Fruit fly (Drosophila melanogaster): Measurements from ENCODE around the gene CG15764.

Gene CG15764

DNA sequence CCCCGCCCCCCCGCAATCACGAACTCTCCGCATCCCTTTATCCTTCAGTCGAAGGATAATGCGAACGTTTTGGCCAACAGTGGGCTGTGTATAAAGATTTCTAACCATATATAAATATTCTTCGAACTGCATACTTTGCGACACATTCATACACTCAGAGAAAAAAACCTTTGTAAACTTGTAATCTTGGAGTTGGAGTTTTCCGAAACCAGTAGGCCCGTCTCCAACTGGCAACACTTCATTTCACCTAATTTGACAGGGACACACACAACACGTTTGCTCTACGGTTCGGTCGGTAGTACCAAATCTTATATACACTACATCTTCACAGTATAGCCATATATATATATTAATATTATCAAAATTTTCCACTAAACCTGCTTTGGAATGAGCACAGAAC, at the start of gene CG15764:
Gene CG15764, plus strand, starts transcription at position 301 of the 400 bp plus-strand sequence.
- no peak for TF ChIP-seq tai (GFP tag; optimal IDR thresholded peaks at IDR 0.05)
- TF ChIP-seq woc (GFP tag; optimal IDR thresholded peaks at IDR 0.05) = no peak
- no peak for TF ChIP-seq foxo (GFP tag; optimal IDR thresholded peaks at IDR 0.05)
- no peak for TF ChIP-seq Myc (optimal IDR thresholded peaks at IDR 0.05)
- TF ChIP-seq br (GFP tag; optimal IDR thresholded peaks at IDR 0.05) = no peak
- TF ChIP-seq Abd-B (GFP tag; optimal IDR thresholded peaks at IDR 0.05) = no peak
- TF ChIP-seq CrebA (GFP tag; optimal IDR thresholded peaks at IDR 0.05; ENCODE audit: borderline replicate concordance) = no peak
- no peak for TF ChIP-seq CG32264 (GFP tag; optimal IDR thresholded peaks at IDR 0.05)
- TF ChIP-seq Hr83 (GFP tag; optimal IDR thresholded peaks at IDR 0.05; ENCODE audit: poor library complexity, severe bottlenecking) = no peak
- TF ChIP-seq fru (GFP tag; optimal IDR thresholded peaks at IDR 0.05) = no peak
- TF ChIP-seq usp (GFP tag; optimal IDR thresholded peaks at IDR 0.05) = no peak
- no peak for TF ChIP-seq h (GFP tag; optimal IDR thresholded peaks at IDR 0.05)
- no peak for TF ChIP-seq Sp1 (GFP tag; optimal IDR thresholded peaks at IDR 0.05)
- no peak for TF ChIP-seq lola (GFP tag; optimal IDR thresholded peaks at IDR 0.05)
- no peak for TF ChIP-seq sv (GFP tag; optimal IDR thresholded peaks at IDR 0.05)
- TF ChIP-seq psq (GFP tag; optimal IDR thresholded peaks at IDR 0.05) = no peak
- TF ChIP-seq jim (GFP tag; optimal IDR thresholded peaks at IDR 0.05) = no peak
- TF ChIP-seq Jra (GFP tag; optimal IDR thresholded peaks at IDR 0.05) = no peak

DNA sequence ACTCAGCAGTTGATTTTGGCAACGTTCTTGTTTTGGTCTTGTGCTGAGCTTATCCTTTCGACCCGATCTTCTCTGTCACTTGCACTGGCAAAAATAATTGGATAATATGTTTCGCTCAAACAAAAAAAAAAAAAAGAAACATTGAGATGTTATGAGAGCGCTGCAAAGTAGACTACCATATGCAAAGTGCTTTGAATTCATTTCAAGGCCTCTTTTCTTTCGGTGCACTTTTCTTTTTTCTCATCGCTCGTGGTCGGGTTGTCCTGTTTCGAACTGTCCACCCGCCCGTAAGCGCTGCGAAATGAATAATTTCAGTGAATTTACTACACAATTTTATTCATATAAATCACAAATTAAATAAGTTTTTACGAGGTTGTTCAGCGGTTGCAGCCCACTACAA, 48.9 kb upstream of the CG15764 start:
- TF ChIP-seq br (GFP tag; optimal IDR thresholded peaks at IDR 0.05) (no peak), foxo (GFP tag; optimal IDR thresholded peaks at IDR 0.05) (peak in 1 of 2 experiments; percentile 31), CG32264 (GFP tag; optimal IDR thresholded peaks at IDR 0.05) (no peak), rgr (GFP tag; optimal IDR thresholded peaks at IDR 0.05) (no peak), fru (GFP tag; optimal IDR thresholded peaks at IDR 0.05) (peak; percentile 1), Jra (GFP tag; optimal IDR thresholded peaks at IDR 0.05) (no peak), dsf (GFP tag; optimal IDR thresholded peaks at IDR 0.05; ENCODE audit: borderline replicate concordance) (no peak), usp (GFP tag; optimal IDR thresholded peaks at IDR 0.05) (no peak), sage (GFP tag; optimal IDR thresholded peaks at IDR 0.05) (no peak), Dif (GFP tag; optimal IDR thresholded peaks at IDR 0.05; ENCODE audit: partially characterized antibody) (no peak), HLH106 (tag; optimal IDR thresholded peaks at IDR 0.05) (peak; percentile 11), Mio (GFP tag; optimal IDR thresholded peaks at IDR 0.05) (no peak), sv (GFP tag; optimal IDR thresholded peaks at IDR 0.05) (no peak), jim (GFP tag; optimal IDR thresholded peaks at IDR 0.05) (no peak), pan (optimal IDR thresholded peaks at IDR 0.05) (no peak), h (GFP tag; optimal IDR thresholded peaks at IDR 0.05) (peak; percentile 2), Dfd (GFP tag; optimal IDR thresholded peaks at IDR 0.05) (no peak), dmrt93B (GFP tag; optimal IDR thresholded peaks at IDR 0.05) (no peak), Sp1 (GFP tag; optimal IDR thresholded peaks at IDR 0.05) (no peak), brk (GFP tag; optimal IDR thresholded peaks at IDR 0.05) (no peak), GATAd (GFP tag; optimal IDR thresholded peaks at IDR 0.05) (no peak), Abd-B (GFP tag; optimal IDR thresholded peaks at IDR 0.05) (no peak), Hr78 (GFP tag; optimal IDR thresholded peaks at IDR 0.05) (no peak), Rel (GFP tag; optimal IDR thresholded peaks at IDR 0.05) (no peak), Rel (tag; optimal IDR thresholded peaks at IDR 0.05) (no peak), N (GFP tag; optimal IDR thresholded peaks at IDR 0.05) (no peak), Vsx2 (GFP tag; optimal IDR thresholded peaks at IDR 0.05; ENCODE audit: partially characterized antibody) (no peak), ey (GFP tag; optimal IDR thresholded peaks at IDR 0.05) (no peak), OdsH (GFP tag; optimal IDR thresholded peaks at IDR 0.05) (no peak)

DNA sequence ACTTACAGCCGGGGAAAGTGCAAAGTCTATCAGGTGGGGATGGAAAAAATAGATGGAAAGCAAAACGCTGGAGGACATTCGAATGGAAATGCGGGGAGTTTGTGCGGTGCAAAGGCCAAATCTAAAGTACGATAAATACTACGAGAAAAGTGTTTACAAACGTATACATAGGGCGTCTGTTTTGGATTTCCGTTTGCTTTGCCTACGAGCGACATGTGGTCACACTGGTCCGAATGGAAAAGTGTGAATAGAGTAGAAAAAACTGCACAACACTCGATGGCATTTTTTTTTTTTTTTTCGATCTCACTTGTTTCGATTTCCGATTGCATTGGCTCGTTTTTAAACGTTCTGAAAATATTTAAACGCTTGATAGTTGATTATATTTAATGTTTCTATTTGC, 29.2 kb upstream of the CG15764 start:
- TF ChIP-seq N (GFP tag; optimal IDR thresholded peaks at IDR 0.05) (no peak), dl (GFP tag; optimal IDR thresholded peaks at IDR 0.05; ENCODE audit: insufficient read depth in 1 of 2, partially characterized antibody in 2 of 2) (no peak), Vsx2 (GFP tag; optimal IDR thresholded peaks at IDR 0.05; ENCODE audit: partially characterized antibody) (no peak), Sp1 (GFP tag; optimal IDR thresholded peaks at IDR 0.05) (no peak), CG9705 (GFP tag; optimal IDR thresholded peaks at IDR 0.05) (no peak), pan (optimal IDR thresholded peaks at IDR 0.05) (no peak), usp (GFP tag; optimal IDR thresholded peaks at IDR 0.05) (no peak), brk (GFP tag; optimal IDR thresholded peaks at IDR 0.05) (no peak), psq (GFP tag; optimal IDR thresholded peaks at IDR 0.05) (no peak), woc (GFP tag; optimal IDR thresholded peaks at IDR 0.05) (no peak), GATAd (GFP tag; optimal IDR thresholded peaks at IDR 0.05) (no peak), fru (GFP tag; optimal IDR thresholded peaks at IDR 0.05) (no peak), CG32264 (GFP tag; optimal IDR thresholded peaks at IDR 0.05) (no peak), Dfd (GFP tag; optimal IDR thresholded peaks at IDR 0.05) (no peak), sv (GFP tag; optimal IDR thresholded peaks at IDR 0.05) (no peak), CrebA (GFP tag; optimal IDR thresholded peaks at IDR 0.05; ENCODE audit: borderline replicate concordance) (no peak), br (GFP tag; optimal IDR thresholded peaks at IDR 0.05) (no peak), sage (GFP tag; optimal IDR thresholded peaks at IDR 0.05) (no peak), Jra (GFP tag; optimal IDR thresholded peaks at IDR 0.05) (no peak)
